Worm (Caenorhabditis elegans): ENCODE results near the gene abu-6.

The abu-6 gene

DNA sequence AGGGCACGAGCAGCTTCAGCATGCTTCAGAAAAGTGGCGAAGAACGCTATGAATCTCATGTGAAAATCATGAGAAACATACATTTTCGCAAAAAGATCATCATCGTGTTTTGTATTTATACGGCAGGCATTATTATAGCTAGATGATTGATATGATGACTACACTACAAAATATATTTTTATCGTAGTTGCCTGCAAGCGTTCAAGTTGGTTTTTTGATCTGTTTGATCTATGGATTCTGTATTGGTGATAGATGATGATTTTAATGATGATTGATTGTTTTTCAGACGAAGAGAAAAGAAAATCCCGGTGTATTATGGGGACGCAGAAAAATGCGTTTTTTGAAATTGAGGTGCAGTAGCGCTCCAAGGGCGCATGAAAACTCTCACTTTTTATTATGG lies 51.0 kb downstream of the abu-6 start, which contains the start of gene ugt-63:
ugt-63 (minus strand) TSS at position 89 of the 400 bp plus-strand sequence.
- TF ChIP-seq mdl-1 (tag; optimal IDR thresholded peaks at IDR 0.05) (no peak), lsy-12 (tag; optimal IDR thresholded peaks at IDR 0.05) (no peak), skn-1 (tag; optimal IDR thresholded peaks at IDR 0.05) (no peak), unc-62 (GFP tag; optimal IDR thresholded peaks at IDR 0.05) (no peak), lin-39 (tag; optimal IDR thresholded peaks at IDR 0.05) (no peak), nhr-43 (tag; optimal IDR thresholded peaks at IDR 0.05; ENCODE audit: poor library complexity, severe bottlenecking) (peak; percentile 63), unc-39 (tag; optimal IDR thresholded peaks at IDR 0.05) (no peak)
